Fruit fly (Drosophila melanogaster): ENCODE measurements around the gene CG10863.

Gene CG10863

DNA sequence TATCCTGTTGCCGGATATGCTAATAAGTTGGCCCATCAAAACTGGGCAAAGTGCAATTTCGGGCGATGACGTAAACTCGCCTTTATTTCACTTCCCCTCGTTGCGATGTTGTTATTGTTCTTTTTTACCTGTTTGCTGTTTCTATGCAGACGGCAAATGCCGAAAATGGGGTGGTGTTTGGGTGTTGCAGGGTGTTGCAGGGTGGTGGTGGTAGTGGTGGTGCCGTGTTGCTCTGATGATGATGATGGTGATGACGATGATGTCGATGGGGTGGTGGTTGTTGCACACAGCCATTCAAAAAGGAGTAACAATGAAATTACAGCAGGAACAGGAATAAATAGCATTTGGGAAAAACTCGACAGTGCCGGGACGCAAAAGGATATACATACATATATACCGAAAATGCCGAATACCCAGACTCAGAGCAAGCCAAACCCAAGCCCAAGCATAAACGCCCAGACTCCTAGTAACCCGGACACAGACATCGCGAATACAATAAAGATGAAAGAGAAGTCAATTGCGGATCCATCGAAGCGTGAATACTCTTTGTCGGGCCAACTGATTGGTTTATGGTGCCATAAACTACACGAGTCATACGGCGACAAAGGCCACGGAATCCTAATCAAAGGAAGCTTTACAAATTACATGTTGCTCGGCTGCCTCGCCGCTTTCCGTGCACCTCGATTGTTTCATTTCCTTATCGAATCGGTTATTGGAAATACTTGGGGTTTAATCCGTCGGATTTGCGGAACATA, 36.7 kb upstream of the CG10863 start:
- TF ChIP-seq Sox15 (GFP tag; optimal IDR thresholded peaks at IDR 0.05), result no peak
- no peak for TF ChIP-seq dsx (GFP tag; optimal IDR thresholded peaks at IDR 0.05; ENCODE audit: poor library complexity, severe bottlenecking)
- TF ChIP-seq net (GFP tag; optimal IDR thresholded peaks at IDR 0.05), result no peak
- TF ChIP-seq CG8319 (GFP tag; optimal IDR thresholded peaks at IDR 0.05), result no peak
- TF ChIP-seq Gug (GFP tag; IDR thresholded peaks at IDR 0.05), result no peak
- no peak for TF ChIP-seq salr (GFP tag; optimal IDR thresholded peaks at IDR 0.05)
- TF ChIP-seq Met (GFP tag; optimal IDR thresholded peaks at IDR 0.05), result no peak
- TF ChIP-seq CG34406 (GFP tag; optimal IDR thresholded peaks at IDR 0.05), result no peak
- no peak for TF ChIP-seq CG10631 (GFP tag; optimal IDR thresholded peaks at IDR 0.05)
- no peak for TF ChIP-seq Hr39 (GFP tag; optimal IDR thresholded peaks at IDR 0.05)
- no peak for TF ChIP-seq fkh (GFP tag; optimal IDR thresholded peaks at IDR 0.05)
- no peak for TF ChIP-seq CG1621 (tag; optimal IDR thresholded peaks at IDR 0.05)
- no peak for TF ChIP-seq lz (GFP tag; optimal IDR thresholded peaks at IDR 0.05)
- no peak for TF ChIP-seq fd85E (GFP tag; optimal IDR thresholded peaks at IDR 0.05)

DNA sequence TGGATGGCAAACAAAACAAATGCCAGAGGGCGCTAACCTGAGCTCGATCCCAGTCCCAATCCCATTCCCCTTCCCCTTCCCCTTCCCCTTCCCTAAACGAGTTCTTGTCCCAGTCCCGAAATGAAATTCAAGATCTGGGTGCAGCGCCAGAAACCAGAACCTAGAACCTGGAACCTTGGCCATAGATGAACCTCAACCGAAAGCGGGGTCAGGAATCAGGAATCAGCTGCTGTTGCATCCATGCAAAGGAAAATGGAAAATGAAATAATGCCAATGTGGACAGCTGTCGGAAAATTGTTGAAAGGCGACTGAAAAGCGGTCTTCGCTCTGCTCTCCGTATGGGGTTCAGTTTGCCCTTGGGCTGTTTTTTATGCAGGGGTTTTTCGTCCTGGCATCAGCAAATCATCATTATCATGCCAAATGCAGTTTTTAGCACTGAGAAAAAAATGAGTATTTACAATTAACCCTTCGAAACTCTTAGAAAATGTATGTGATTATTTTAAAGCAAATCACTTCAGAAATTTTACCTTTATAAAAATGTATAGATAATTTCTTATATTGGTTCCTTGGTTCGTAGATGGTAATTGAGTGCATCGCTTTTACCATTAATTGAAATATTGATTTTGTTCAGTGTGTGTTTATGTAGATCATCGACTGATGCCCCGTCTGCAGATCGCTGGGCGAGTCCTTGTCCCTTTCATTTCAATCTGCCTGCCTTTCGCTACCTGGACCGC, 35.5 kb upstream of the CG10863 start:
- no peak for TF ChIP-seq CG16779 (tag; optimal IDR thresholded peaks at IDR 0.05)
- peak; percentile 16 for TF ChIP-seq Met (GFP tag; optimal IDR thresholded peaks at IDR 0.05)

DNA sequence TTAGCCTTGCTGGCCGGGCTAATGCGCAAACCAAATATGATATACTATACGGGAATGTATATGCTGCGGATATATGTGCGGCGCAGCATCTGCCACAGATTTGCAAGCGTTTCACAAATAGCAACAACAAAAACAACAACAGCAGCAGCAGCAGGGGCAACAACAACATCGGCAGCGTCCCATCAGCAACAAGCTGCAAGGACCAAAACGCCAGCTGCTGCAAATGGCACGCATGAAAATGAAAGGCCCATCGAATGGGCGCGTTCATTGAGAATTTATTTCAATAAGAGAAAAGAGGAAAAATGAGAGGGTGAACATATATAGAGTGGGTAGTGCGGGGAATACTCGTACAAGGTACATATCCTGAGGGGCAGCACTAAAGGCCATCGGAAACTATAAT, 34.2 kb upstream of the CG10863 start:
- TF ChIP-seq CG6854 (GFP tag; optimal IDR thresholded peaks at IDR 0.05) (no peak), CG10631 (GFP tag; optimal IDR thresholded peaks at IDR 0.05) (no peak), svp (GFP tag) (no peak), CG32006 (GFP tag; optimal IDR thresholded peaks at IDR 0.05) (no peak)

DNA sequence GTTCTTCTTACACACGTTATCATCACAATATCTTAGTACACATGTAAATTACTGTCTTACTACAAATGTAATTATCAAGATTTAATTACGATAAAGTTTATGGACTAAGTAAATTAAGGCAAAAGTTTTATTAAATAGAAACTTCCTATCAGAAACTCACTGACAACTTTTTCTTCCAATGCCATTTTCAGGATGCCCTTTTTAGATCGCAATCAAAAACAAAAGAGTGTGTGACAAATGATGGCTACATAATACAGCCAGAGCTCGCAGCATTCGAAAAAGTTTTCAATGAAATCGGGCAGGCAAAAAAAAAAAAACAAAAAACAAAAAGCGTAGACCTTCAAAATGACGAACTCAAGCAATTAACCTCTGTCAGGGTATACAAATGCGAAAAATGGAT, 30.3 kb upstream of the CG10863 start, which contains the start of gene CG43915:
TSS of gene CG43915 (plus strand) at position 301 of the 400 bp plus-strand sequence.
- no peak for TF ChIP-seq ss (GFP tag; optimal IDR thresholded peaks at IDR 0.05)
- no peak for TF ChIP-seq Ets96B (tag; optimal IDR thresholded peaks at IDR 0.05)
- no peak for TF ChIP-seq dsx (GFP tag; optimal IDR thresholded peaks at IDR 0.05; ENCODE audit: poor library complexity, severe bottlenecking)

DNA sequence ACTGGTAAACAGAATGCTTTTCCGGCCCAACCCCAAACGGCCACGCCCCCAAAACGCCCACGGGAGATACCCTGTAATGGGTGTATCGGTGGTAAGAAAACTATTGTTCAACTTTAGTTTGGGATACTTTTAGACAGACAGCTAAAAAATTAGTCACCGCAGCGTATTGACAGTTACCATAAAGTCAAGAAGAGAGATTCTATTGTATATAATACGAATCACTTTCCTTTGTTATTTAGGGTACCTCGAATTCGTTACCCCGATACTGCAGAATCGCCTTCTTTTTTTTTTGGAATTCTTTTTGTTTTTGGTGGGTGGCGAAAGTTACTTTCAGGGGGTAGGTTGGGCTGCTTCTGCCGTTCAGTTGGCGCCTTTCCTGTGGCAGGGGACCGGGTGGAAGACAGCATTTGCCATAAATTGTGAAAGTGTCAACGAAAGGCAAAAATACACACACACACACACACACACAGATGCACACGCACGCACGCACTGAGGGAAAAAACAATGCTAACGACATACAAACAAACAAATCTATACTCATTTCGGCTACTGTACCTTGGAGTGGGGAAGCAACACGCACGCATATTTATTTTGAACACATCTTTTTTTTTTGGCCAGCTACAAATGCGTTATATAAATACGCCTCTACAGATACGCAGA, 28.2 kb upstream of the CG10863 start:
- TF ChIP-seq Sox102F (GFP tag; optimal IDR thresholded peaks at IDR 0.05), result no peak
- peak; percentile 23 for TF ChIP-seq Eip78C (GFP tag)
- peak; percentile 54 for TF ChIP-seq svp (GFP tag)

DNA sequence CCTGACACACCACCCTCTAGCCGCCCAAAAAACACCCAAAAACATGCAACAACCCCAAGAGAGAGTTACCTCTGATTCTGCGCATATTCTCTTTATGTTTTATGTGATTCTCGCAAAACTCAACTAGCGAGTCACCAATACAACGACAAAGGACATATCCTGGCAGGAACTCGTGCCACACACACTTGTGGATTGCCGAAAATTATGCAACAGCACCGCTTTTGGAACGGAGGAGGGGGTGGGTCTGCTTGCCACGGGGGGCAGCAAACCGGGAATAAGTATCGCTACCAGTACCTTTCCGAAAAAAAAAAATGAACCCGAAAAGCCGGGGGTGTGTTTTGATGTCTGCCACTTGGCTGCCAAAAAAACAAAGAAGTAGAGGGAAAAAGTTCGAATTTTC, 22.8 kb upstream of the CG10863 start:
- TF ChIP-seq vri (GFP tag; optimal IDR thresholded peaks at IDR 0.05), result peak; percentile 15
- no peak for TF ChIP-seq cyc (GFP tag; optimal IDR thresholded peaks at IDR 0.05)

DNA sequence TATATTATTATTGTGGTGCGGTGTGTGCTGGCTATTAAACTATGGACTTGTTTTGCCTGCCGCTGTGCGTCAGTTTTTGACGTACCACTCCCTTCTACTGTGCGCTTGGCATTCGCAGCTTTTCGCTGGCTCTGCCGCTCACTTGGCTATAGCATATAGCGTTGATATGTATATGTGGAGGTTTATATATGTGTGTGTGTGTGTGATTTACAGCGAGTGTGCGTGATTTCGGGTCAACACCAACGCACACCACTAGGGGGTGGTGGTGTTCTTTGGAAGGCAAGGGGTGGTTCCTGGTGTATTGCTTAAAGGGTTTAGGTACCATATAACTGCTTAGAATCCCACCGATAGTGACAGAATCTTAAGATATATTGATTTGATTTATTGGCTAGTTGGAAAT, 22.4 kb upstream of the CG10863 start, which contains the start of gene CG12605:
TSS of gene CG12605 (minus strand) at position 101 of the 400 bp plus-strand sequence.
- no peak for TF ChIP-seq pdm3 (GFP tag; optimal IDR thresholded peaks at IDR 0.05)
- no peak for TF ChIP-seq CG32006 (GFP tag; optimal IDR thresholded peaks at IDR 0.05)
- no peak for TF ChIP-seq Met (GFP tag; optimal IDR thresholded peaks at IDR 0.05)
- TF ChIP-seq net (GFP tag; optimal IDR thresholded peaks at IDR 0.05), result no peak
- no peak for TF ChIP-seq fd85E (GFP tag; optimal IDR thresholded peaks at IDR 0.05)
- TF ChIP-seq CG11294 (GFP tag; IDR thresholded peaks at IDR 0.05), result no peak
- no peak for TF ChIP-seq Hr38 (GFP tag; optimal IDR thresholded peaks at IDR 0.05)
- no peak for TF ChIP-seq CG1621 (tag; optimal IDR thresholded peaks at IDR 0.05)
- TF ChIP-seq Sox102F (GFP tag; optimal IDR thresholded peaks at IDR 0.05), result no peak
- TF ChIP-seq CG10631 (GFP tag; optimal IDR thresholded peaks at IDR 0.05), result no peak
- TF ChIP-seq acj6 (GFP tag; optimal IDR thresholded peaks at IDR 0.05), result no peak
- no peak for TF ChIP-seq esn (GFP tag; optimal IDR thresholded peaks at IDR 0.05)
- TF ChIP-seq CG11762 (GFP tag; optimal IDR thresholded peaks at IDR 0.05; ENCODE audit: insufficient read depth), result no peak
- TF ChIP-seq dac (GFP tag; optimal IDR thresholded peaks at IDR 0.05), result no peak
- no peak for TF ChIP-seq CG6792 (GFP tag; optimal IDR thresholded peaks at IDR 0.05)
- no peak for TF ChIP-seq Lpt (GFP tag; optimal IDR thresholded peaks at IDR 0.05)
- no peak for TF ChIP-seq dsx (GFP tag; optimal IDR thresholded peaks at IDR 0.05; ENCODE audit: poor library complexity, severe bottlenecking)

Measured in whole organism, prepupa.